Worm (Caenorhabditis elegans) whole organism, young adult: ENCODE measurements around the gene B0361.9.

Experiments used
- Y67H2A.10 ChIP-seq: fragments of 200-800 bp; sonication (Bioruptor generic); conservative IDR thresholded peaks from 2 replicates; pipeline ENCODE4 v1.3.6; 2022; ENCODE audit warnings: missing genetic modification reagents, missing genetic modification characterization, missing compliant biosample characterization
- akir-1 ChIP-seq: fragments of 200-800 bp; sonication (Bioruptor generic); optimal IDR thresholded peaks from 2 replicates; lab custom pipeline; 2018; ENCODE audit warnings: mild to moderate bottlenecking, missing genetic modification characterization, moderate library complexity, missing compliant biosample characterization
- dpl-1 ChIP-seq: fragments of 150-350 bp; optimal IDR thresholded peaks from 2 replicates; lab custom pipeline; 2014; ENCODE audit warnings: missing biosample characterization, missing genetic modification reagents, missing genetic modification characterization
- madf-10 ChIP-seq: sonication (generic microtip); optimal IDR thresholded peaks from 2 replicates; lab custom pipeline; 2016; ENCODE audit warnings: mild to moderate bottlenecking, missing genetic modification characterization, missing compliant biosample characterization
- nhr-179 ChIP-seq: sonication (generic microtip); optimal IDR thresholded peaks from 2 replicates; lab custom pipeline; 2016; ENCODE audit warnings: mild to moderate bottlenecking, missing genetic modification characterization, missing compliant biosample characterization
- nhr-80 ChIP-seq: sonication (generic microtip); optimal IDR thresholded peaks from 2 replicates; lab custom pipeline; 2016; ENCODE audit warnings: missing genetic modification characterization, missing compliant biosample characterization

ce11 chrIII:7298045-7298444 is 1.4 kb downstream of the B0361.9 start:
- TF ChIP-seq nhr-179 (no peak), akir-1 (GFP tag; lab: Kevin White, UChicago) (no peak), dpl-1 (GFP tag; lab: Kevin White, UChicago) (no peak), madf-10 (no peak), nhr-80 (no peak), Y67H2A.10 (GFP tag; lab: Robert Waterston, UW) (no peak)
